Fruit fly (Drosophila melanogaster) Kc167 (cell line): ENCODE measurements around the gene Myo95E.

ENCODE experiments used
- Myc ChIP-seq: fragments of >200 bp; optimal IDR thresholded peaks from 2 replicates; lab custom pipeline; 2017; ENCODE audit warnings: missing external identifiers
- Sin3A ChIP-seq: fragments of >200 bp; optimal IDR thresholded peaks from 2 replicates; lab custom pipeline; 2018; ENCODE audit warnings: missing external identifiers
- h ChIP-seq: fragments of >200 bp; optimal IDR thresholded peaks from 3 replicates; lab custom pipeline; 2018; ENCODE audit warnings: missing external identifiers
- insv ChIP-seq: fragments of >200 bp; optimal IDR thresholded peaks from 3 replicates; lab custom pipeline; 2018; ENCODE audit warnings: missing external identifiers
- psq ChIP-seq: fragments of >200 bp; optimal IDR thresholded peaks from 2 replicates; lab custom pipeline; 2017; ENCODE audit warnings: missing external identifiers

DNA sequence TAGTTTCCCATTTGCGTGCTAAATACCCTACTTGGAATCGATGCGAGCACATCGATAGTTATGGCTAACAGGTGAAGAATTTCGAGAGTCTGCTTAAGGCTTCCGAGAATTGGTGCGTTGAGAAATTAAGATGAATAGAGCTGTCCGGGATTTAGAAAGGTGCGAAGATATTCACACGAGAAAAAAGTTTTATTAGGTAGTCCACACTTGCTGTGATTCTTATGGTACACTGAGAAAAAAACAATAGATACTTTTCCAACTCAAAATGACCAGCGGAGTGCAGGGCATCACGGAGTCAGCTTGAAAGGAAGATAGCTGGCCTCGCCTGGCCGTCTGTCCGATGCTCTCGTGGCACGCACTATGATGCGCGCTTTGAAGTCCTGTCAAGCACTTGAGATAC is 16.8 kb downstream of the Myo95E start:
- no peak for TF ChIP-seq psq
- TF ChIP-seq insv, result no peak
- TF ChIP-seq Sin3A (lab: Kevin White, UChicago), result no peak
- no peak for TF ChIP-seq h
- TF ChIP-seq Myc, result no peak
